Worm (Caenorhabditis elegans) whole organism, L3 larva: ENCODE data around the gene Y69E1A.3.
A peak's percentile ranks its signal among the peaks of the same experiment; 100 is the strongest.

Experiments
- ama-1 ChIP-seq: fragments of 150-350 bp; optimal IDR thresholded peaks from 2 replicates; lab custom pipeline; 2018
- fkh-10 ChIP-seq: sonication (generic microtip); optimal IDR thresholded peaks from 2 replicates; lab custom pipeline; 2017; ENCODE audit warnings: missing biosample characterization, missing genetic modification reagents, missing genetic modification characterization
- fos-1 ChIP-seq: fragments of 150-350 bp; optimal IDR thresholded peaks from 2 replicates; lab custom pipeline; 2014; ENCODE audit warnings: missing biosample characterization, missing genetic modification characterization
- nhr-12 ChIP-seq: fragments of 150-350 bp; optimal IDR thresholded peaks from 2 replicates; lab custom pipeline; 2014; ENCODE audit warnings: missing biosample characterization, missing genetic modification characterization
- nhr-237 ChIP-seq: fragments of 150-350 bp; optimal IDR thresholded peaks from 2 replicates; lab custom pipeline; 2014; ENCODE audit warnings: missing biosample characterization, missing genetic modification characterization
- pqm-1 ChIP-seq: fragments of 150-350 bp; optimal IDR thresholded peaks from 2 replicates; lab custom pipeline; 2017; ENCODE audit warnings: missing biosample characterization, missing genetic modification characterization, inconsistent platforms
- unc-39 ChIP-seq: sonication (generic microtip); optimal IDR thresholded peaks from 4 replicates; lab custom pipeline; 2017; ENCODE audit warnings: missing biosample characterization, missing genetic modification characterization
- unc-62 ChIP-seq: fragments of 150-350 bp; sonication (generic microtip); optimal IDR thresholded peaks from 4 replicates; lab custom pipeline; 2014; ENCODE audit warnings: missing biosample characterization, missing genetic modification reagents, missing genetic modification characterization
- zag-1 ChIP-seq: fragments of 150-350 bp; optimal IDR thresholded peaks from 2 replicates; lab custom pipeline; 2014; ENCODE audit warnings: missing biosample characterization, missing genetic modification characterization

ce11 chrIV:10970333-10970732 is 18.2 kb downstream of the Y69E1A.3 start:
- TF ChIP-seq fos-1 (no peak), pqm-1 (tag; lab: Kevin White, UChicago) (peak; percentile 83), nhr-237 (tag; lab: Kevin White, UChicago) (no peak), unc-39 (tag; lab: Kevin White, UChicago) (no peak), unc-62 (GFP tag; lab: Kevin White, UChicago) (no peak), fkh-10 (GFP tag; lab: Kevin White, UChicago) (no peak), zag-1 (tag; lab: Kevin White, UChicago) (no peak), ama-1 (lab: Kevin White, UChicago) (no peak), nhr-12 (tag; lab: Kevin White, UChicago) (no peak)
